Worm (Caenorhabditis elegans): ENCODE data around the gene fbxa-15.
"Not testable (repeated sequence)": the region's sequence is repeated elsewhere in the genome, so short reads cannot be mapped to it uniquely, and the experiment has no call there.

fbxa-15 gene

DNA sequence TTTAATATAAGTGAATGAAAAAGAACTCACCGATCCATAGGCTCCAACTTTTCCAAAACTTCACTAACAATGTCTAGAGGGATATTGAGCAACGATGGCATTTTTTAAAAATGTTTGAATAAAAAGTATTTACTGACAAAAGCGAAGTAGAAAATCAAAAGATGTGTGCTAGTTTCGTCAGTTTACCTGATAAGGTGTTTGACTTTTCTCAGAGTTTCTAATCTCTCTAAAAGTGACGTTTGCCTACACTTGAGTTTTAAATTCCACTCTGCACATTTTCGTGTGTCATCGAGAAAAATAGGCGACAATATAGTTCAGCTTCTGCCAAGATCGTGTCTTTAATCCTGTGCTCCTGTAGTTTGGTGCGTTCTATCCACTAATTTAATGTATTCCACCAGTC lies at the start of gene fbxa-15:
TSS of gene fbxa-15 (minus strand) at position 101 of the 400 bp plus-strand sequence.
- TF ChIP-seq him-1 (tag; optimal IDR thresholded peaks at IDR 0.05) (no peak), dao-5 (tag; optimal IDR thresholded peaks at IDR 0.05) (no peak), W03F9.2 (tag; optimal IDR thresholded peaks at IDR 0.05) (no peak)

DNA sequence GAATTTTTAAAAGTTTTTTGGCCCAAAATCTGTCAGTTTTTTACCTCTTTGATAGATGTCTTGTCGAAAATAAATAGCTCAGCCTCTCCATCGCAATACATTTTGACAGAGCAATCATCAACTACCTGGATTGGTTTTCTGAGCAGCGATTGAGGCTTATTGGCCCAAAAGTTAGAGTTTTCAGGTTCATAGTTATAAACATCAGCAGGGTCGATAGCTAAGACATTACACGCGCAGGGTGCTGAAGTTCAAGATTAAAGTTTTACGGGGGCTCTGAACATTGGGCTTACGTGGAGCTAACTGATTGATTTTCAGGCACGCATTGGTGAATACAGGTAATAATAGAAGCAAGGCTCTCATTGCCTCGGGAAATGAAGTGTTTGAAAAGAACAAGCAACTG lies 38.2 kb upstream of the fbxa-15 start, which contains the start of gene Y82E9BR.9:
TSS of gene Y82E9BR.9 (minus strand) at position 101 of the 400 bp plus-strand sequence.
- TF ChIP-seq dao-5 (tag; optimal IDR thresholded peaks at IDR 0.05), result no peak
- no peak for TF ChIP-seq him-1 (tag; optimal IDR thresholded peaks at IDR 0.05)
- TF ChIP-seq W03F9.2 (tag; optimal IDR thresholded peaks at IDR 0.05), result no peak

DNA sequence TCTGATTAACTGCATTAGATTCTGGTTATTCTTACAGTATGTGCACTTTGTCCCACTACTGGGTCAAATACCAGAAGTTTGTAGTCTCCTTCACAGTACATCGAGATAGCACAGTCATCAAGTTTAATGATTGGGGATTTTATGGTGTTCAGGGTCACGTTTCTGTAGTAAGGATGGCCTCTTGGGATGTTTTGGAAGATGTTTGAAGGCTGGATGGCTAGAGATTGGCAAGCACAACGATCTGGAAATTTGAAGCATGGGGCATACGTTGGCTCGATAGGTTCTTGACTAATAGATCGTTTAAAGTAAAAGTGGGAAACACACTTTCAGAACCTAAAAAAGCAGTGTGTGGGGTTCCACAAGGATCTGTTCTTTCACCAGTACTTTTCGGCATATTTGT lies 36.5 kb upstream of the fbxa-15 start, which contains the start of gene Y82E9BR.8:
TSS of gene Y82E9BR.8 (minus strand) at position 101 of the 400 bp plus-strand sequence.
- TF ChIP-seq him-1, W03F9.2, dao-5 (tag; optimal IDR thresholded peaks at IDR 0.05): not testable (repeated sequence)

DNA sequence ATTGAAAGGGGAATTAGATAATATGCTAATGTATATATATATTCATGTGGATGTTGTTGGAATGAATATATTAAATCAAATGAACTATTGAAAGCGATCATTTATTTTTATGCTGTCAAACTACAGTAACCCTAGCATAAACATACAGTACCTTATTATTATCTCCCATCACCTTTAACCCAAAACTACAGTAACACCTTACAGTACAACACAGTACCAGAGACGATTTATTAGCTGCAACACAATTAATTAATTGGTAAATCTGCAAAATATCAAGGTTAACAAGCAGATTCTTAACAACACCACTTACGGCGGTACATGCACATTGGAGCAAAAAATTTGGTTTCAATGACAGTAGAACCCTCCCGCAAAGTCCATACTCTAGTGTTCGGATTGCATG lies 33.9 kb upstream of the fbxa-15 start, which contains the start of gene Y82E9BL.1:
TSS of gene Y82E9BL.1 (minus strand) at position 101 of the 400 bp plus-strand sequence.
- TF ChIP-seq W03F9.2 (tag; optimal IDR thresholded peaks at IDR 0.05) (no peak), dao-5 (tag; optimal IDR thresholded peaks at IDR 0.05) (no peak), him-1 (tag; optimal IDR thresholded peaks at IDR 0.05) (no peak)

DNA sequence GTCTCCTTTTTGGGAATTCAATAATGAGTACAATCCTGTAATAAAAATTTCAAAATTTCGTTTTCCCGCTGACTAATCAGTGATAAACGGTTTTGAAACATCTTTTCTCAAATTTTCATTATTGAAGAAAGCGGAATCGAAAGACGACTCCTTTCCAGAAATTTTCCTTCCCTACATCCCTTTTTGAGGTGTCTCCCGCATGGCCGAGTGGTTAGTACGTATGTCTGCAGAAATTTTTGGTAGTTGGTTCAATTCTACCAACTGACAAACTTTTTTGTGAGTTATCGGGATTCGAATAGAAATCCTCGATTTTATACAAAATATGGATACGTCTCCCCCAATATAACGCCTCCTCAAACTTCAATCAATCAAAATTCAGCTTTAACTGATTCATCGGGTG lies 33.1 kb upstream of the fbxa-15 start:
- no peak for TF ChIP-seq him-1 (tag; optimal IDR thresholded peaks at IDR 0.05)
- no peak for TF ChIP-seq dao-5 (tag; optimal IDR thresholded peaks at IDR 0.05)
- no peak for TF ChIP-seq W03F9.2 (tag; optimal IDR thresholded peaks at IDR 0.05)

DNA sequence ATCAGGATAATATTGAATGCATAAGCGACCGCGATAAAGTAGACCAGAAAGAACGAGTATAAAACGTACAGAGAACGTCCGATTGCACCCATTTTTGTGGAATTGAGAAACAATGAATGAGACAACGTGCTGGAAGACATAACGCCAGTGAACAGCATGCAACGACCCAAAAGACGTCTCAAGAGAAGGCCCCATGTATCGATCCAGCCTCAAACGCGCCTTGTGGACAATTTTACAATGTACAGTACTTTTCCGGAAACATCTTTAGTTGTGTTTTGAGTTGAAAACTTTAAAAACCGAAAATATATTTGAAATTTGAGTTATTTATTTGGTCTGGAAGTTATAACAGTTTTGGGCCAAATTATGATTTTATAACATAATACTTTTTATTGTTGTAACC lies 29.3 kb upstream of the fbxa-15 start, which contains the start of gene Y82E9BL.3:
TSS of gene Y82E9BL.3 (minus strand) at position 101 of the 400 bp plus-strand sequence.
- no peak for TF ChIP-seq him-1 (tag; optimal IDR thresholded peaks at IDR 0.05)

DNA sequence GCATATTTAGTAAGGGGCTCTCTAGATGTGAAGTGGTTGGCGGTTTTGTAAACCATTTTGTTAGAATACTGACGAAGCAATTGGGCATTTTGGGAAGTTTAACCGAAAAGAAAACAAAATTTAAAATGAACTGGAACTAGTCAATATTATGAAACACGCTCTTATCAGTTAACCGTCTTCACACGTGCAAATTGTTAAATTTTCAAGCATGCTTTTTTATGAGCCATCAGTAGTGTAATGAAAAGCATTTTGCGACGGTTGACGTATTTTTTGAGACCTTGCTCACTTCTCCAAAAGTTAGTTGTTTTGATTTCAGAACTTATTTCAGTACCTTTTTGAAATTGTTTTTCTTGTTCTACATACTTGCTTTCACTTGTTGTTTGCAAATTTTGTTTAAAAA lies 27.9 kb upstream of the fbxa-15 start, which contains the start of gene fbxa-25:
TSS of gene fbxa-25 (minus strand) at position 138 of the 400 bp plus-strand sequence.
- no peak for TF ChIP-seq dao-5 (tag; optimal IDR thresholded peaks at IDR 0.05)
- TF ChIP-seq W03F9.2 (tag; optimal IDR thresholded peaks at IDR 0.05), result no peak
- TF ChIP-seq him-1 (tag; optimal IDR thresholded peaks at IDR 0.05), result no peak

DNA sequence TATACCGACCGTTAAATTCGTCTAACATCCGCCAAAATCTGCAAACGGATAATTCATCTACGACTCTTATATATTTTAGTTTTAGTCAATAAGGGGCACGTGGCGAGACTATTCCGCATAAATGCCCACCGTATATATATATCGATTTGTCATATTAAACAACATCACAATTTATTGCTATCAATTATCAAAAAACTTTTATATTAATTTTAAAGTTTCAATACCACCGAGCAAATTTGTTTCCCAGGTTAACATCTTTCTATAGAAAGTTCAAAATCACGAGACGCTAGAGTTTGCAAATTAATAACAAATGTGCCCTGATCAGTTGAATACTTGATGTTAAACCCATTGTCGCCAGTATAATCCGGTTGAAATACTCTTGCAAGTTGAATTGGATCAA lies 26.1 kb upstream of the fbxa-15 start, which contains the start of gene Y82E9BL.5:
TSS of gene Y82E9BL.5 (minus strand) at position 101 of the 400 bp plus-strand sequence.
- TF ChIP-seq him-1 (tag; optimal IDR thresholded peaks at IDR 0.05) (no peak), W03F9.2 (tag; optimal IDR thresholded peaks at IDR 0.05) (no peak), dao-5 (tag; optimal IDR thresholded peaks at IDR 0.05) (no peak)

DNA sequence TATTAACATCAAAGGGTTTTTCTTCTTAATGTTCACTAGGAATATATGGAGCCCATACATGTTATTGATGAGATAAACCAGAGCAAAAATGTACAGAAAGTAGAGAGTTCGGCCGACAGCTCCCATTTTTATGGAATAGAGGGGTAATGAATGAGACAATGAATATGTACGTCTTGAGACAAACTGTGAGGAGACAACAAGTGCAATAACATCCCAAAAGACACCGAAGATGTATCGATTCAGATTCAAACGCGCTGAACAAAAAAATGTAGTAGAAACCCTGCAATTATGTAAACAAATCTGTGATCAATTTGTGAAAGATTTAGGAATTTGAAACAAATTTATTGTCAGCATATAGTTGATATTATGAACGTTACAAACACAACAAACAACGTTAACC lies 25.5 kb upstream of the fbxa-15 start:
- TF ChIP-seq W03F9.2 (tag; optimal IDR thresholded peaks at IDR 0.05) (no peak), him-1 (tag; optimal IDR thresholded peaks at IDR 0.05) (no peak), dao-5 (tag; optimal IDR thresholded peaks at IDR 0.05) (no peak)

DNA sequence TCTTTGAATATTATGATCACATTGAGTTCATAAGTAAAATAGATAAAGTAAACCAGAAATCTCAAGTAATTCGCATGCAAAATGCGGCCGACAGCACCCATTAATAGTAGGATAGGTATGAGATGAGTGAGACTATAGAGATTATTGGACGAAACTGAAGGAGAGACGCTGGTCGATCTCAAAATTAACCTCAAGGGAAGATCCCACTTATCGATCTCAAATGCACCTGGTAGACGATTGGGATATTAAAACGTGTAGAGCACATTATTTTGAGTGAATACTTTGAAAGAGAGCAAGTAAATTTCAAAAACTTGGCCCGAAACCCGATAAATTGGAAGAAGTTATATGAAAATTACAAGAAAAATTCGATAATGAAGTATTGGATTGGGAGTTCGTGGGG lies 24.2 kb upstream of the fbxa-15 start, which contains the start of gene Y82E9BL.6:
TSS of gene Y82E9BL.6 (minus strand) at position 101 of the 400 bp plus-strand sequence.
- no peak for TF ChIP-seq him-1 (tag; optimal IDR thresholded peaks at IDR 0.05)
- no peak for TF ChIP-seq W03F9.2 (tag; optimal IDR thresholded peaks at IDR 0.05)
- TF ChIP-seq dao-5 (tag; optimal IDR thresholded peaks at IDR 0.05), result no peak

DNA sequence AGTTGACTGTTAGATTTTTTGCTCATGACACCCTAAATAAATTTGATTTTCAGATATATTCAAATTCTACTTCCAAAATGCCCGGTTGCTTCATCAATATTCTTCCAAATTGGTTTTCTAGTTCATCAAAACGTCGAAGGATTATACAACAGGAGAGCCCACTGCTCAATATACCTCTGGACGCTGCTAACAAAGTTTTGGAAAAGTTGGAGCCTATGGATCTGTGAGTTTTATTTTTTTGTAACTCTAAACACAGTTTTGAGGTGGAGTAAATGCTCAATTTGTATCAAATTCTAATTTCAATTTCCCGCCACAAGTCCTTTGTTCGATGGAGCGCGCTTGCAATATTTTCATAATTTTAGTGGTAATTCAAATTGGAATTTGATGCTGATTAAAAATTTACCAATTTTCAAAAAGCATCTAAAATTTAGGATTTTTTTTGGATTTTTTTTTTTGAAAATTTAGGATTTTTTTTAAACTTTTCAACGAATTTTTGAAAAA lies 21.5 kb upstream of the fbxa-15 start, which contains the start of gene fbxa-27:
TSS of gene fbxa-27 (plus strand) at position 51 of the 501 bp plus-strand sequence.
- TF ChIP-seq dao-5 (tag; optimal IDR thresholded peaks at IDR 0.05), result no peak
- TF ChIP-seq W03F9.2 (tag; optimal IDR thresholded peaks at IDR 0.05), result no peak
- TF ChIP-seq him-1 (tag; optimal IDR thresholded peaks at IDR 0.05), result no peak

DNA sequence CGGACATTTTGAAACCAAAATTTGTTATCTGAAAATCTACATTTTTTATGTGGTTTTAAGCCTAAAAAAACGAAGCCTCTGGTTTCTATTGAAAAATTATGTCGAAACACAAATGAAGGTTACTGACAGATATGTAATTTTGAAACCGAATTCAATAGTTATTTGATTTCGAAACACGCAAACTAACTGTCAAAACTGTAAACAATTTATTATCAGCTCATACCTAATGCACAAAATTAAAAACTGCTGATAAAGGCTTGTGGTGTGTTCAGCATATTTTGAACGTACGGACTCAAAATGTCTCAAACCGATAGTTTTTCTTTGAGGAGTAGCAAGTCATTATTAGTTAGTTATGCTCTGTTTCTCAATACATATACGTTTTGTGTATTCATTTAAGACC lies 21.0 kb upstream of the fbxa-15 start, which contains the start of gene fbxa-26:
TSS of gene fbxa-26 (minus strand) at position 35 of the 400 bp plus-strand sequence.
- TF ChIP-seq him-1 (tag; optimal IDR thresholded peaks at IDR 0.05) (no peak), dao-5 (tag; optimal IDR thresholded peaks at IDR 0.05) (no peak), W03F9.2 (tag; optimal IDR thresholded peaks at IDR 0.05) (no peak)

DNA sequence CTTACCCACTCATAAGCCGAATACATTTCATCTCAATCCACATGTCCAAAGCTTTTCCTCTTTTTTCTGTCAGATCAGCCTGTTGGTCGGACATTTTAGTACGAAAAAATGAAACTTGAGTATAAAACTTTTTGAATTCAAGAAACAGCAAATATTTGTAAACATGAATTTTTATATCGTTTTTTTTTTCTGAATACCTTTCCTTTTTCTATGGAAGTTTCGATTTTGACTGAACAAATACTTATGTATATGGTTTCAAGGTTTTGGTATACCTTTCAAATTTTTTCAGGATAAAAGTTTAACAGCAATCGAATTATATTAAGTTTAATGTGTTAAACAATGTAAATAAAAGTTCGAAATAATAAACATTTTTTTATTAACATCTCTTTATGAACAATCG lies 18.8 kb upstream of the fbxa-15 start, which contains the start of gene fbxa-5:
TSS of gene fbxa-5 (minus strand) at position 101 of the 400 bp plus-strand sequence.
- no peak for TF ChIP-seq dao-5 (tag; optimal IDR thresholded peaks at IDR 0.05)
- TF ChIP-seq him-1 (tag; optimal IDR thresholded peaks at IDR 0.05), result no peak
- no peak for TF ChIP-seq W03F9.2 (tag; optimal IDR thresholded peaks at IDR 0.05)

DNA sequence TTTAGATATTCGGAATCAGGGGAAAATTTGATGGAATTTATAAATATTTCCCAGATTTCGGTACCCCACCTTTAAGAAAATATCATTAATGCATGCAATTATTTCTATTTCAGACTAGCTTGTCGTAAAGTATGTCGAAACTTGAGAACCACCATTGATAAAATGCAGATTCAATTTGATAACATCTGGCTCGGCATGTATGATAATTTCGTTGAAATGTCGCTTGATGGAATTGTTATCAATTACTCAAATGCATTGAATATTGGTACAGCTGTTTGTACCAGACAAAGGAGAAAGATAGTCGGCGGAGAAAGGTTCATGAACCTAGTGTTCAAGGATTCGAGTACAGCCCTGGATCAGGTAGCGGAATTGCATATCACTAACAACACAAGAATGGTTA lies 10.4 kb upstream of the fbxa-15 start, which contains the start of gene Y82E9BL.19:
TSS of gene Y82E9BL.19 (plus strand) at position 123 of the 400 bp plus-strand sequence.
- TF ChIP-seq dao-5 (tag; optimal IDR thresholded peaks at IDR 0.05) (no peak), him-1 (tag; optimal IDR thresholded peaks at IDR 0.05) (no peak), W03F9.2 (tag; optimal IDR thresholded peaks at IDR 0.05) (no peak)
